Fruit fly (Drosophila melanogaster): ENCODE data around the gene ush.
A peak's percentile ranks its signal among the peaks of the same experiment; 100 is the strongest.

The ush gene

DNA sequence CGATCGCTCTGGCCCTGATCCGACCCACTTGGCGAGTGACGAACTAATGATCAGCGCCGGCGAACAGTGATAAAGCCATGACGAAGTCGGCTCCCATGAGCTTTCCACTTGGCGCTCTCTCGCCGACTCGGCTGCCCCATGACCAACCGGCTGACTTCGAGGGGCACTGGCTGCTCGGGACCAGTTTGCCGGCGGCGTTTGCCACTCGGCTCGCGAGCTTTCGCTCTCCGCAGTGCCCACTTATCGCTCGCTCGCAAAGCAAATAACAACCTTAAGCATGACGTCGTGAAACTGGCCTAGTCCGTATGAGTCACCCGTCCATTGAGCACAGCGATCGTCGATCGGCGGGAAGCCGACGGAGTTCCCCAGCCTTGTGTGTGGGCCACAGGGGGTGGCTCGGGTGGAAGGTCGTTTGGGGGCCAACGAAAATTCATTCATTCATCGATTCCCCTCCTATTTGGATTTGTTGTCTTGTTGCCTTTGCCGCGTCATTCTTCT is 76.5 kb downstream of the ush start, which contains the start of gene Ets21C (continued):
- TF ChIP-seq CG18764 (GFP tag; optimal IDR thresholded peaks at IDR 0.05) (no peak), CG18619 (GFP tag; optimal IDR thresholded peaks at IDR 0.05) (no peak), Side (GFP tag; optimal IDR thresholded peaks at IDR 0.05) (no peak), CG12769 (tag; optimal IDR thresholded peaks at IDR 0.05) (peak; percentile 93)

dm6 chr2L:559311-559710 is 83.3 kb downstream of the ush start, which contains the start of gene Tspo:
TSS of gene Tspo (plus strand) at chr2L:559612.
- peak; percentile 2 for TF ChIP-seq Sry-δ (GFP tag; optimal IDR thresholded peaks at IDR 0.05)
- no peak for TF ChIP-seq bbx (GFP tag; IDR thresholded peaks at IDR 0.05; ENCODE audit: partially characterized antibody)
- peak; percentile 11 for TF ChIP-seq CG12391 (tag; optimal IDR thresholded peaks at IDR 0.05)
- no peak for TF ChIP-seq Oaz (GFP tag; IDR thresholded peaks at IDR 0.05)
- peak; percentile 19; the same call in 1 of the 3 replicates for TF ChIP-seq ci (GFP tag; IDR thresholded peaks at IDR 0.05)
- TF ChIP-seq cg (GFP tag; optimal IDR thresholded peaks at IDR 0.05) = peak; percentile 88
- no peak for TF ChIP-seq trh (GFP tag; optimal IDR thresholded peaks at IDR 0.05)
- TF ChIP-seq Sry-β (GFP tag; optimal IDR thresholded peaks at IDR 0.05) = peak; percentile 91
- no peak for TF ChIP-seq CG16779 (GFP tag; IDR thresholded peaks at IDR 0.05)
- TF ChIP-seq Oli (tag; optimal IDR thresholded peaks at IDR 0.05) = no peak
- no peak for TF ChIP-seq dpn (GFP tag; optimal IDR thresholded peaks at IDR 0.05)
- TF ChIP-seq Poxn (GFP tag; IDR thresholded peaks at IDR 0.05) = no peak
- TF ChIP-seq CG4404 (GFP tag; IDR thresholded peaks at IDR 0.05) = no peak
- no peak for TF ChIP-seq tll (GFP tag; optimal IDR thresholded peaks at IDR 0.05)
- no peak for TF ChIP-seq bsh (GFP tag; optimal IDR thresholded peaks at IDR 0.05)
- no peak for TF ChIP-seq Abd-B (GFP tag; optimal IDR thresholded peaks at IDR 0.05)
- TF ChIP-seq CG30431 (GFP tag; optimal IDR thresholded peaks at IDR 0.05) = no peak
- no peak for TF ChIP-seq Vsx1 (GFP tag; optimal IDR thresholded peaks at IDR 0.05)
- no peak for TF ChIP-seq Side (GFP tag; optimal IDR thresholded peaks at IDR 0.05)
- TF ChIP-seq E2f2 (GFP tag; IDR thresholded peaks at IDR 0.05) = peak; percentile 9; the same call in 1 of the 2 replicates
- no peak for TF ChIP-seq Xbp1 (GFP tag; optimal IDR thresholded peaks at IDR 0.05)
- TF ChIP-seq CkIIα-i1 (GFP tag; IDR thresholded peaks at IDR 0.05) = no peak
- TF ChIP-seq ken (GFP tag; IDR thresholded peaks at IDR 0.05) = no peak
- TF ChIP-seq grau (tag; optimal IDR thresholded peaks at IDR 0.05) = peak; percentile 28
- no peak for TF ChIP-seq D19A (tag; optimal IDR thresholded peaks at IDR 0.05)
- peak; percentile 55 for TF ChIP-seq CG13624 (GFP tag; optimal IDR thresholded peaks at IDR 0.05)
- TF ChIP-seq CG18619 (GFP tag; optimal IDR thresholded peaks at IDR 0.05) = no peak
- no peak for TF ChIP-seq gt (GFP tag; IDR thresholded peaks at IDR 0.05)
- TF ChIP-seq CG6254 (GFP tag; optimal IDR thresholded peaks at IDR 0.05) = peak; percentile 86
- TF ChIP-seq knrl (GFP tag; IDR thresholded peaks at IDR 0.05; ENCODE audit: partially characterized antibody) = no peak
- TF ChIP-seq Pdp1 (GFP tag; optimal IDR thresholded peaks at IDR 0.05) = peak in 1 of 2 experiments; percentile 22
- no peak for TF ChIP-seq stwl (tag; optimal IDR thresholded peaks at IDR 0.05)
- no peak for TF ChIP-seq CG8290 (GFP tag; optimal IDR thresholded peaks at IDR 0.05)
- TF ChIP-seq CG8290 (tag; optimal IDR thresholded peaks at IDR 0.05) = peak in 1 of 2 experiments; percentile 43
- TF ChIP-seq CG7372 (GFP tag; IDR thresholded peaks at IDR 0.05) = 0 out of 2 replicates have a peak, but pooled peaks have one; percentile 31
- no peak for TF ChIP-seq NC2α (GFP tag; optimal IDR thresholded peaks at IDR 0.05)
- no peak for TF ChIP-seq CG3281 (GFP tag; optimal IDR thresholded peaks at IDR 0.05)
- TF ChIP-seq CG10147 (GFP tag; optimal IDR thresholded peaks at IDR 0.05) = peak; percentile 14
- TF ChIP-seq CG8388 (GFP tag; optimal IDR thresholded peaks at IDR 0.05) = peak; percentile 45
- no peak for TF ChIP-seq sisA (GFP tag; IDR thresholded peaks at IDR 0.05)
- no peak for TF ChIP-seq CG18476 (GFP tag; optimal IDR thresholded peaks at IDR 0.05)
- TF ChIP-seq ash1 (GFP tag; optimal IDR thresholded peaks at IDR 0.05) = no peak
- TF ChIP-seq fu2 (GFP tag; optimal IDR thresholded peaks at IDR 0.05) = no peak
- TF ChIP-seq D19B (GFP tag; optimal IDR thresholded peaks at IDR 0.05) = no peak
- TF ChIP-seq oc (tag; optimal IDR thresholded peaks at IDR 0.05) = no peak
- TF ChIP-seq NFAT (GFP tag; IDR thresholded peaks at IDR 0.05) = no peak

Measured in whole organism, embryonic.